Worm (Caenorhabditis elegans): ENCODE data around the gene C49F8.1.

C49F8.1 gene

DNA sequence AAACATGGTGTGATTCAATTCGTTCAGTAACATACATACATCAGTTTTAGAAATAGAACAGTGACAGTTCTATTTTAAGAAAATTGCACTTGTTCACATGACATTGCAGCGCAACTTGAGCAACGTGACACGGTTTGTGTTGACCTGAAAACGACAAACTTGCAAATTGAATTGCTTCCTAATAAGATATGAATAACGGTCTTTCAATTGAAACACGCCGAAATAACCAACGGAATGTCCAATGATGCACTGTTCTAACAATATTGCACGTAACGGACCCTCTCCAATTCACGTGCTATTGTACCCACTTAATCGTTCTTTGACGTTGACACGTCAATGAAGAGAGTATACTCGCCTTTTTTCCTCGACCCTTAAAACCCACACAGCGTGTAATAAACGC lies 5.0 kb downstream of the C49F8.1 start:
- TF ChIP-seq efl-1 (optimal IDR thresholded peaks at IDR 0.05) (no peak), efl-1 (GFP tag; optimal IDR thresholded peaks at IDR 0.05 in 1 of 2) (peak in 1 of 2 experiments; percentile 54), fos-1 (tag; optimal IDR thresholded peaks at IDR 0.05) (no peak), elt-2 (tag; optimal IDR thresholded peaks at IDR 0.05) (peak; percentile 58), mef-2 (tag; optimal IDR thresholded peaks at IDR 0.05) (no peak), hpl-2 (GFP tag; optimal IDR thresholded peaks at IDR 0.05) (no peak), elt-3 (tag; optimal IDR thresholded peaks at IDR 0.05) (peak in 1 of 6 experiments; percentile 25), ztf-4 (tag; optimal IDR thresholded peaks at IDR 0.05) (no peak), nhr-85 (tag) (peak; percentile 40), snu-23 (GFP tag; optimal IDR thresholded peaks at IDR 0.05) (peak; percentile 27), efl-3 (GFP tag; optimal IDR thresholded peaks at IDR 0.05) (no peak), irx-1 (tag; optimal IDR thresholded peaks at IDR 0.05) (no peak), lin-39 (tag; optimal IDR thresholded peaks at IDR 0.05) (no peak), sox-4 (tag; optimal IDR thresholded peaks at IDR 0.05) (no peak), lin-15B (tag; optimal IDR thresholded peaks at IDR 0.05) (no peak), lir-3 (tag; optimal IDR thresholded peaks at IDR 0.05; ENCODE audit: poor library complexity) (no peak), nhr-11 (tag; optimal IDR thresholded peaks at IDR 0.05) (no peak), Y116A8C.19 (tag; optimal IDR thresholded peaks at IDR 0.05; ENCODE audit: borderline replicate concordance) (no peak), pax-3 (tag; optimal IDR thresholded peaks at IDR 0.05) (no peak), nhr-19 (GFP tag; conservative IDR thresholded peaks at IDR 0.05) (peak; percentile 89), nhr-28 (tag; optimal IDR thresholded peaks at IDR 0.05) (no peak), nhr-71 (tag; optimal IDR thresholded peaks at IDR 0.05) (peak; percentile 21), lin-35 (GFP tag; optimal IDR thresholded peaks at IDR 0.05) (peak in 1 of 2 experiments; percentile 8), egl-27 (tag; optimal IDR thresholded peaks at IDR 0.05) (no peak), nhr-77 (tag; optimal IDR thresholded peaks at IDR 0.05) (no peak), nhr-20 (tag; optimal IDR thresholded peaks at IDR 0.05) (peak; percentile 68), lin-14 (GFP tag; optimal IDR thresholded peaks at IDR 0.05) (peak; percentile 49), nhr-90 (tag; optimal IDR thresholded peaks at IDR 0.05; ENCODE audit: poor library complexity) (peak; percentile 38)

ce11 chrX:13358573-13358972 lies 6.2 kb downstream of the C49F8.1 start:
- TF ChIP-seq fos-1 (tag; optimal IDR thresholded peaks at IDR 0.05) (peak; percentile 14), lin-14 (GFP tag; optimal IDR thresholded peaks at IDR 0.05) (peak; percentile 97), nhr-85 (tag) (peak; percentile 98), skn-1 (tag; optimal IDR thresholded peaks at IDR 0.05) (peak; percentile 77), mep-1 (tag; optimal IDR thresholded peaks at IDR 0.05) (peak; percentile 76), efl-3 (GFP tag; optimal IDR thresholded peaks at IDR 0.05) (no peak), elt-3 (tag; optimal IDR thresholded peaks at IDR 0.05) (peak in 5 of 6 experiments; percentile 53 to 91 (median 66)), jun-1 (tag; optimal IDR thresholded peaks at IDR 0.05) (peak; percentile 84), C34B4.2 (tag; optimal IDR thresholded peaks at IDR 0.05) (no peak), pqm-1 (tag; optimal IDR thresholded peaks at IDR 0.05) (no peak), lir-3 (tag; optimal IDR thresholded peaks at IDR 0.05; ENCODE audit: poor library complexity) (peak; percentile 53), C04F5.9 (tag; optimal IDR thresholded peaks at IDR 0.05) (peak; percentile 53), fkh-8 (tag; optimal IDR thresholded peaks at IDR 0.05) (no peak), vab-15 (tag; optimal IDR thresholded peaks at IDR 0.05) (no peak), mab-9 (GFP tag; IDR thresholded peaks at IDR 0.05) (no peak), fkh-10 (GFP tag; optimal IDR thresholded peaks at IDR 0.05) (peak; percentile 98), ceh-82 (tag; optimal IDR thresholded peaks at IDR 0.05) (peak; percentile 1 to 53 (median 49)), fkh-4 (tag; optimal IDR thresholded peaks at IDR 0.05; ENCODE audit: borderline replicate concordance) (no peak), tlp-1 (tag; optimal IDR thresholded peaks at IDR 0.05) (no peak), lin-39 (tag; optimal IDR thresholded peaks at IDR 0.05) (no peak), lin-13 (GFP tag; optimal IDR thresholded peaks at IDR 0.05) (peak; percentile 63), unc-98 (GFP tag; IDR thresholded peaks at IDR 0.05) (no peak), sup-37 (GFP tag; optimal IDR thresholded peaks at IDR 0.05) (peak; percentile 64), lsy-2 (tag; optimal IDR thresholded peaks at IDR 0.05) (peak; percentile 58 to 79), swsn-7 (tag; optimal IDR thresholded peaks at IDR 0.05) (peak; percentile 71), Y116A8C.19 (tag; optimal IDR thresholded peaks at IDR 0.05; ENCODE audit: borderline replicate concordance) (no peak), ces-1 (GFP tag; optimal IDR thresholded peaks at IDR 0.05) (no peak), isw-1 (GFP tag; IDR thresholded peaks at IDR 0.05) (peak; percentile 4; the same call in 1 of the 2 replicates), pag-3 (tag; optimal IDR thresholded peaks at IDR 0.05; ENCODE audit: borderline replicate concordance, insufficient read depth) (no peak), dsc-1 (tag; optimal IDR thresholded peaks at IDR 0.05) (peak; percentile 35), F16B12.6 (tag; optimal IDR thresholded peaks at IDR 0.05) (no peak), nhr-28 (tag; optimal IDR thresholded peaks at IDR 0.05) (no peak), lin-15B (tag; optimal IDR thresholded peaks at IDR 0.05) (no peak)

Data from whole organism, L1 larva.